Fruit fly (Drosophila melanogaster): ENCODE results near the gene CG2113.

Gene CG2113

DNA sequence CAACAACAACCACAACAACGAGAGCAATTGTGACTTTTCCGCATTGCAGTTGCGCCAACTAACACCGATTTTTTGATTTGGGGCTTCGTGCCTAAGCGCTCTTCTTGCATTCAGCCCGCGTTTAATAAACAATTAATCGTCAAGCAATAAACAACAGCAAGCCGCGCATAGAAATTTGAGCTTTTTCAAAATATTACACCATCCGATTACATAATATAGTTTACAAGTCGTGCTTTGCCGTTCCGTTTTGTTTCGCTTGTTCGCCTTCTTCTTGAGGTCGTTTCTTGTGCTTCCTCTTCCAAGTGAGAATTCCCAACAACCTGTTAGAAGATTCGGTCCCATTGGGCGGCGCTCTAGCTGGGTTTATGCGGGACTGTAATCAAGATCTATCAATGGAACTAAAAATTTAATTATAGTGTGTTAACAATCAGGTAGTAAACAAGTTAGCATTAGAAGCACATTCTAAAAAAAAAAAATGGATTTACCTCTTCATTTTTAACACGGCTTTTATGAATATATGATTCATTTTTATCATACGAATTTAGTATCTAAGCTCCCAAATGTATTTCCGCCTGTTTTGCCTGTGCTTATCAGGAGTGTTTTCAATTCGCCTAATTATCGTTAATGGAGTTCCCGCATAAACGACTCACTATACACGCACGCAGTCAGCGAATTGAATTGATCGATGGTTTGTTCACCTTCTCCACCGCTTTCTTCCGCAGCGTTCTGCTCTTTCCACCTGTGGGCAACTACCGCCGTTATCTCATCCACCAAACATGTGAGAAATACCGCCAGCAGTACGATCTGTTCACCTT lies 41.0 kb downstream of the CG2113 start (continued):
- peak; percentile 72 for TF ChIP-seq CG10631 (GFP tag; optimal IDR thresholded peaks at IDR 0.05)
- TF ChIP-seq Sox102F (GFP tag; optimal IDR thresholded peaks at IDR 0.05) = peak; percentile 70
- peak; percentile 4 for TF ChIP-seq Eip93F (GFP tag; optimal IDR thresholded peaks at IDR 0.05)
- TF ChIP-seq Hr4 (GFP tag; optimal IDR thresholded peaks at IDR 0.05) = peak; percentile 75
- peak; percentile 55 for TF ChIP-seq Ets21C (GFP tag; optimal IDR thresholded peaks at IDR 0.05)
- TF ChIP-seq CG32006 (GFP tag; optimal IDR thresholded peaks at IDR 0.05) = peak; percentile 89
- TF ChIP-seq CG6792 (GFP tag; optimal IDR thresholded peaks at IDR 0.05) = peak; percentile 65
- TF ChIP-seq svp (GFP tag) = peak; percentile 72
- TF ChIP-seq CG6163 (GFP tag; IDR thresholded peaks at IDR 0.05) = peak; percentile 83
- peak; percentile 31 for TF ChIP-seq CG6854 (GFP tag; optimal IDR thresholded peaks at IDR 0.05)
- TF ChIP-seq dsx (GFP tag; optimal IDR thresholded peaks at IDR 0.05; ENCODE audit: poor library complexity, severe bottlenecking) = peak; percentile 53
- peak; percentile 61 for TF ChIP-seq spab (GFP tag; optimal IDR thresholded peaks at IDR 0.05)
- peak; percentile 68 for TF ChIP-seq CG31627 (GFP tag; optimal IDR thresholded peaks at IDR 0.05)
- peak; percentile 55 for TF ChIP-seq CG34406 (GFP tag; optimal IDR thresholded peaks at IDR 0.05)
- TF ChIP-seq topi (GFP tag; optimal IDR thresholded peaks at IDR 0.05) = peak; percentile 83
- TF ChIP-seq pdm3 (GFP tag; optimal IDR thresholded peaks at IDR 0.05) = peak; percentile 70
- peak; percentile 21 for TF ChIP-seq Blimp-1 (GFP tag; optimal IDR thresholded peaks at IDR 0.05)
- peak; percentile 74 for TF ChIP-seq Met (GFP tag; optimal IDR thresholded peaks at IDR 0.05)
- peak; percentile 59 for TF ChIP-seq Hr39 (GFP tag; optimal IDR thresholded peaks at IDR 0.05)
- peak; percentile 75 for TF ChIP-seq net (GFP tag; optimal IDR thresholded peaks at IDR 0.05)

DNA sequence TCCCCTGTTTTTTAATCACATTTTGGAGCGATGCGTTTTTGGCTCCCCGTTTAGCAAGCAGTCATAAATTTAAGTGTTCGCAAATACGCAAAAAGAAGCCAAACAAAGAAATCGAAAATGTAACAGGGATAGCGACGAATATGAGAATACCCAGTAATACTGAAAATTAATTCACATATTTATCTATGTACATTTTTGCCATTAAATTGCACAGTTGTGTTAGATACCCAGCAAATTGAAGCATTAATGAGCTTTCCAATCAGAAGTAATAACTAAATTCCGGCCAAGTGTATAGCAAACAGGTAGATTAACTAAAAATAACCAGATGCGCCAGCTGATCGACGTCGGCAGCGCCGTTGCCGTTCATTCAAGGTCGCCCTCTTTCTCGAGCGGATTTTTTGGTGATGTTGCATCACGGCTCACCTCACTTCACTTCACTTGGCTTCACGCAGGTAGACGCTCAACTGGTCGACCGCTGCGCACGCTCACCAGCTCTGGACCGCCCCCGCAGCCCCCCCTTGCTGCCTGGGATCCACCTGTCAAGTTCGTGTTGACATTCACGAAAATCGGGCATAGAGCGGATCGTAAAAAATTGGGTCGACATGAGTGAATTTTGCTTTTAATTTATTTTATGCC lies 42.1 kb downstream of the CG2113 start:
- no peak for TF ChIP-seq CG32006 (GFP tag; optimal IDR thresholded peaks at IDR 0.05)
- TF ChIP-seq fd59A (GFP tag; optimal IDR thresholded peaks at IDR 0.05) = no peak
- peak; percentile 13 for TF ChIP-seq CG8319 (GFP tag; optimal IDR thresholded peaks at IDR 0.05)
- TF ChIP-seq CG6276 (GFP tag; optimal IDR thresholded peaks at IDR 0.05) = no peak
- peak; percentile 20 for TF ChIP-seq CG34406 (GFP tag; optimal IDR thresholded peaks at IDR 0.05)
- peak; percentile 46 for TF ChIP-seq CG31627 (GFP tag; optimal IDR thresholded peaks at IDR 0.05)
- no peak for TF ChIP-seq CG9139 (GFP tag; optimal IDR thresholded peaks at IDR 0.05)
- peak; percentile 54 for TF ChIP-seq topi (GFP tag; optimal IDR thresholded peaks at IDR 0.05)
- peak; percentile 66 for TF ChIP-seq Eip93F (GFP tag; optimal IDR thresholded peaks at IDR 0.05)
- peak; percentile 8 for TF ChIP-seq CG11902 (GFP tag; optimal IDR thresholded peaks at IDR 0.05)
- peak; percentile 39 for TF ChIP-seq CG3919 (GFP tag; optimal IDR thresholded peaks at IDR 0.05)
- no peak for TF ChIP-seq ss (GFP tag; optimal IDR thresholded peaks at IDR 0.05)
- TF ChIP-seq esn (GFP tag; optimal IDR thresholded peaks at IDR 0.05) = peak; percentile 53
- TF ChIP-seq Ets21C (GFP tag; optimal IDR thresholded peaks at IDR 0.05) = peak; percentile 22
- peak; percentile 67 for TF ChIP-seq Hr39 (GFP tag; optimal IDR thresholded peaks at IDR 0.05)
- peak; percentile 87 for TF ChIP-seq vri (GFP tag; optimal IDR thresholded peaks at IDR 0.05)
- no peak for TF ChIP-seq dsx (GFP tag; optimal IDR thresholded peaks at IDR 0.05; ENCODE audit: poor library complexity, severe bottlenecking)
- peak; percentile 3 for TF ChIP-seq CG7368 (GFP tag; optimal IDR thresholded peaks at IDR 0.05)
- peak; percentile 52 for TF ChIP-seq Sox102F (GFP tag; optimal IDR thresholded peaks at IDR 0.05)
- TF ChIP-seq OdsH (GFP tag; optimal IDR thresholded peaks at IDR 0.05) = peak; percentile 39
- TF ChIP-seq cyc (GFP tag; optimal IDR thresholded peaks at IDR 0.05) = peak; percentile 13
- TF ChIP-seq CG3032 (tag; optimal IDR thresholded peaks at IDR 0.05) = no peak
- TF ChIP-seq CG10631 (GFP tag; optimal IDR thresholded peaks at IDR 0.05) = no peak
- TF ChIP-seq lz (GFP tag; optimal IDR thresholded peaks at IDR 0.05) = peak; percentile 53
- TF ChIP-seq CG11762 (GFP tag; optimal IDR thresholded peaks at IDR 0.05; ENCODE audit: insufficient read depth) = no peak
- no peak for TF ChIP-seq Ets96B (tag; optimal IDR thresholded peaks at IDR 0.05)
- TF ChIP-seq Eip78C (GFP tag) = peak; percentile 78
- no peak for TF ChIP-seq dac (GFP tag; optimal IDR thresholded peaks at IDR 0.05)
- no peak for TF ChIP-seq Blimp-1 (GFP tag; optimal IDR thresholded peaks at IDR 0.05)
- no peak for TF ChIP-seq acj6 (GFP tag; optimal IDR thresholded peaks at IDR 0.05)
- TF ChIP-seq Smox (GFP tag; optimal IDR thresholded peaks at IDR 0.05) = peak; percentile 52
- TF ChIP-seq Eip75B (GFP tag; optimal IDR thresholded peaks at IDR 0.05) = no peak
- TF ChIP-seq Sox15 (GFP tag; optimal IDR thresholded peaks at IDR 0.05) = no peak
- peak; percentile 25 for TF ChIP-seq CG6792 (GFP tag; optimal IDR thresholded peaks at IDR 0.05)
- peak; percentile 28 for TF ChIP-seq achi (GFP tag; optimal IDR thresholded peaks at IDR 0.05)
- TF ChIP-seq Met (GFP tag; optimal IDR thresholded peaks at IDR 0.05) = peak; percentile 58
- peak; percentile 74 for TF ChIP-seq Sox14 (GFP tag; optimal IDR thresholded peaks at IDR 0.05)
- TF ChIP-seq CG8632 (GFP tag; optimal IDR thresholded peaks at IDR 0.05) = no peak

Measured in whole organism, prepupa.